Worm (Caenorhabditis elegans) whole organism, midembryonic: Measurements from ENCODE around the gene srv-8.

ENCODE experiments used
- T22C8.4 ChIP-seq: fragments of 200-800 bp; sonication (Bioruptor generic); IDR thresholded peaks from 2 replicates; pipeline ENCODE4 v1.3.6; 2022; ENCODE audit warnings: missing genetic modification characterization, missing compliant biosample characterization
- cog-1 ChIP-seq: sonication (generic microtip); optimal IDR thresholded peaks from 2 replicates; lab custom pipeline; 2016; ENCODE audit warnings: missing genetic modification characterization, missing compliant biosample characterization
- flt-1 ChIP-seq: fragments of 200-800 bp; sonication (Bioruptor generic); IDR thresholded peaks from 2 replicates; pipeline ENCODE4 v1.3.6; 2022; ENCODE audit warnings: missing genetic modification characterization, missing compliant biosample characterization
- klf-2 ChIP-seq: fragments of 200-800 bp; sonication (Bioruptor generic); conservative IDR thresholded peaks from 2 replicates; pipeline ENCODE4 v1.3.6; 2022; ENCODE audit warnings: missing genetic modification reagents, missing genetic modification characterization, missing compliant biosample characterization
- med-1 ChIP-seq: sonication (generic microtip); optimal IDR thresholded peaks from 2 replicates; lab custom pipeline; 2017; ENCODE audit warnings: missing genetic modification characterization, mild to moderate bottlenecking, missing compliant biosample characterization, antibody characterized with exemption, missing genetic modification reagents; ENCODE audit not compliant: insufficient read depth
- ref-1 ChIP-seq: fragments of 200-800 bp; sonication (Bioruptor generic); conservative IDR thresholded peaks from 2 replicates; pipeline ENCODE4 v1.3.6; 2022; ENCODE audit warnings: missing genetic modification reagents, missing genetic modification characterization, missing compliant biosample characterization
- tab-1 ChIP-seq: fragments of 200-800 bp; sonication (Bioruptor generic); IDR thresholded peaks from 2 replicates; pipeline ENCODE4 v1.3.6; 2022; ENCODE audit warnings: missing genetic modification characterization, missing compliant biosample characterization
- ztf-23 ChIP-seq: fragments of 200-800 bp; sonication (Bioruptor generic); IDR thresholded peaks from 2 replicates; pipeline ENCODE4 v1.3.6; 2022; ENCODE audit warnings: missing genetic modification reagents, missing genetic modification characterization, missing compliant biosample characterization
- ztf-29 ChIP-seq: fragments of 200-800 bp; sonication (Bioruptor generic); IDR thresholded peaks from 2 replicates; pipeline ENCODE4 v1.3.6; 2022; ENCODE audit warnings: missing genetic modification reagents, missing genetic modification characterization, missing compliant biosample characterization

Gene srv-8

DNA sequence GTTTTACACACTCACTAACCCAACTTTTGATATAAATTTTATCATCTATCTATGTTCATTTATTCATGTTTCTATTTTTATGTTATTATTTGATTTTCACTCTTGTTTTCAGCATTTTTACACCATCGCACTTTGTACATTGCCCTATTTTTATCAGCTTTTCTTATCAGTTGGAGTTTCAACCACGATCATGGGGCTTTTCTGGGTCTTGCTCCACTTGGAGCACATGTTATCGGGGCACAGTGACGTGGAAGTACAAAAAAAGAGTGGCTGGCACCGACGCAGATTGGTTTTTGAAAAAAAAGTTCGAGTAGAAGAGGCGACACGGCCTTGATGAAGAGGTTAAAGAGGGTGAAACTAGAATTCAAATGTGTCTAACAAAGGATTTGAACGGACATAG lies 43.4 kb downstream of the srv-8 start:
- no peak for TF ChIP-seq flt-1 (GFP tag; lab: Robert Waterston, UW)
- no peak for TF ChIP-seq ztf-29 (GFP tag; lab: Robert Waterston, UW)
- no peak for TF ChIP-seq T22C8.4 (GFP tag; lab: Robert Waterston, UW)
- TF ChIP-seq cog-1 = no peak
- no peak for TF ChIP-seq ztf-23
- TF ChIP-seq klf-2 = no peak
- no peak for TF ChIP-seq ref-1 (GFP tag; lab: Robert Waterston, UW)
- TF ChIP-seq med-1 = no peak
- TF ChIP-seq tab-1 (GFP tag; lab: Robert Waterston, UW) = no peak

ce11 chrV:13375861-13376260 lies 44.7 kb downstream of the srv-8 start:
- no peak for TF ChIP-seq T22C8.4 (GFP tag; lab: Robert Waterston, UW)
- TF ChIP-seq flt-1 (GFP tag; lab: Robert Waterston, UW) = no peak
- TF ChIP-seq ztf-23 = no peak
- no peak for TF ChIP-seq ref-1 (GFP tag; lab: Robert Waterston, UW)
- no peak for TF ChIP-seq tab-1 (GFP tag; lab: Robert Waterston, UW)
- no peak for TF ChIP-seq cog-1
- TF ChIP-seq med-1 = no peak
- TF ChIP-seq ztf-29 (GFP tag; lab: Robert Waterston, UW) = no peak
- TF ChIP-seq klf-2 = no peak

ce11 chrV:13374532-13374931 lies 46.0 kb downstream of the srv-8 start:
- TF ChIP-seq flt-1 (GFP tag; lab: Robert Waterston, UW) (peak; percentile 59; the same call in 1 of the 2 replicates), tab-1 (GFP tag; lab: Robert Waterston, UW) (no peak)

ce11 chrV:13373643-13374042 lies 46.9 kb downstream of the srv-8 start:
- TF ChIP-seq tab-1 (GFP tag; lab: Robert Waterston, UW) = no peak
- TF ChIP-seq ref-1 (GFP tag; lab: Robert Waterston, UW) = no peak
- TF ChIP-seq ztf-29 (GFP tag; lab: Robert Waterston, UW) = no peak
- TF ChIP-seq med-1 = no peak

- TF ChIP-seq ref-1 (GFP tag; lab: Robert Waterston, UW) (no peak), flt-1 (GFP tag; lab: Robert Waterston, UW) (no peak)
Measured at ce11 chrV:13372821-13373220, 47.7 kb downstream of the srv-8 start.

- TF ChIP-seq tab-1 (GFP tag; lab: Robert Waterston, UW) = no peak
Measured at ce11 chrV:13371336-13371735, 49.2 kb downstream of the srv-8 start.

ce11 chrV:13370265-13370664 lies 50.3 kb downstream of the srv-8 start:
- no peak for TF ChIP-seq ztf-29 (GFP tag; lab: Robert Waterston, UW)
- no peak for TF ChIP-seq T22C8.4 (GFP tag; lab: Robert Waterston, UW)
- no peak for TF ChIP-seq klf-2
- no peak for TF ChIP-seq med-1
- TF ChIP-seq flt-1 (GFP tag; lab: Robert Waterston, UW) = no peak
- TF ChIP-seq ztf-23 = no peak
- no peak for TF ChIP-seq cog-1
- TF ChIP-seq tab-1 (GFP tag; lab: Robert Waterston, UW) = no peak
- no peak for TF ChIP-seq ref-1 (GFP tag; lab: Robert Waterston, UW)

- no peak for TF ChIP-seq ztf-29 (GFP tag; lab: Robert Waterston, UW)
- TF ChIP-seq flt-1 (GFP tag; lab: Robert Waterston, UW) = no peak
- TF ChIP-seq T22C8.4 (GFP tag; lab: Robert Waterston, UW) = no peak
- TF ChIP-seq tab-1 (GFP tag; lab: Robert Waterston, UW) = no peak
- TF ChIP-seq cog-1 = no peak
- TF ChIP-seq med-1 = no peak
- TF ChIP-seq ref-1 (GFP tag; lab: Robert Waterston, UW) = no peak
- TF ChIP-seq ztf-23 = no peak
- TF ChIP-seq klf-2 = no peak
Measured at ce11 chrV:13369663-13370062, 50.9 kb downstream of the srv-8 start.
